Comparison of ENCODE assay signal across 2 worm cellular contexts in the genomic region with DNA sequence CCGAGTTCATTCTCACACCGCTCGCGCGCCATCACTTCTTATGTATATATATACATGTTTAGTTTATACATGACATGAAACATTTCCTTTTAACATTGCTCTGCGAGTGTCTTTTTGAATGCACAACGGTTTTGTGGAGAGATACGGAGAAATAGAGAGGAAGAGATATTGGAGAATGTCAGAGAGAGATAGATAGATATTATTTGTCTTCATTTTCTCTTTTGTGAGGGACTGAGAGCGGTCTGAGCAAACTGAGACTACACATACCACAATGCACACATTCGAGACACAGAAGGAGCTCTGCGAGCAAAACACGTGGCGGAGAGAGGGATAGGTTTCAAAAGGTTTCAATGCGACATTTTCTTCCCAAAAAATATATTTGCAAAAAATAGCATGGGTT.
TF ChIP-seq lines count a peak whose summit lies in the region.

No protein-coding gene starts in this region.

TF ChIP-seq in whole organism, L1 larva, 84 proteins besides CTCF, POLR2A, EP300 and RAD21 (continued from another document):
- TF ChIP-seq ceh-90 (tag; optimal IDR thresholded peaks at IDR 0.05; lab: Kevin White, UChicago) (no peak), egl-13 (tag; optimal IDR thresholded peaks at IDR 0.05; lab: Kevin White, UChicago) (peak; percentile 15), elt-3 (tag; optimal IDR thresholded peaks at IDR 0.05; lab: Kevin White, UChicago) (no peak), fos-1 (tag; optimal IDR thresholded peaks at IDR 0.05; lab: Kevin White, UChicago) (peak; percentile 26), dsc-1 (tag; optimal IDR thresholded peaks at IDR 0.05; lab: Kevin White, UChicago) (peak; percentile 39), lin-35 (GFP tag; optimal IDR thresholded peaks at IDR 0.05; lab: Kevin White, UChicago) (no peak), snu-23 (GFP tag; optimal IDR thresholded peaks at IDR 0.05; lab: Kevin White, UChicago) (no peak), nhr-85 (tag; lab: Kevin White, UChicago) (no peak), rnt-1 (tag; optimal IDR thresholded peaks at IDR 0.05; lab: Kevin White, UChicago) (peak; percentile 6), nhr-71 (tag; optimal IDR thresholded peaks at IDR 0.05; lab: Kevin White, UChicago) (peak; percentile 68), tbx-2 (tag; optimal IDR thresholded peaks at IDR 0.05; lab: Kevin White, UChicago) (peak; percentile 70), ceh-82 (tag; optimal IDR thresholded peaks at IDR 0.05; lab: Kevin White, UChicago) (peak in 2 of 3 experiments; percentile 19 to 60), ceh-8 (GFP tag; optimal IDR thresholded peaks at IDR 0.05; lab: Kevin White, UChicago) (no peak), nhr-84 (tag; optimal IDR thresholded peaks at IDR 0.05; lab: Kevin White, UChicago) (no peak), unc-130 (tag; optimal IDR thresholded peaks at IDR 0.05; lab: Kevin White, UChicago) (no peak), zag-1 (tag; optimal IDR thresholded peaks at IDR 0.05; lab: Kevin White, UChicago) (no peak), efl-3 (GFP tag; optimal IDR thresholded peaks at IDR 0.05; lab: Kevin White, UChicago) (no peak), unc-86 (tag; optimal IDR thresholded peaks at IDR 0.05; lab: Kevin White, UChicago) (no peak), ztf-11 (tag; optimal IDR thresholded peaks at IDR 0.05; lab: Kevin White, UChicago) (no peak), C16A3.4 (tag; optimal IDR thresholded peaks at IDR 0.05; lab: Kevin White, UChicago) (peak; percentile 11), xbp-1 (tag; optimal IDR thresholded peaks at IDR 0.05; lab: Kevin White, UChicago) (peak; percentile 32), skn-1 (tag; optimal IDR thresholded peaks at IDR 0.05; lab: Kevin White, UChicago) (no peak), fkh-4 (tag; optimal IDR thresholded peaks at IDR 0.05; lab: Kevin White, UChicago; ENCODE audit: borderline replicate concordance) (no peak), alr-1 (tag; optimal IDR thresholded peaks at IDR 0.05; lab: Kevin White, UChicago; ENCODE audit: borderline replicate concordance) (no peak), mep-1 (tag; optimal IDR thresholded peaks at IDR 0.05; lab: Kevin White, UChicago) (peak; percentile 35), ama-1 (optimal IDR thresholded peaks at IDR 0.05; lab: Kevin White, UChicago) (no peak), sptf-1 (tag; optimal IDR thresholded peaks at IDR 0.05; lab: Kevin White, UChicago) (no peak), unc-98 (GFP tag; IDR thresholded peaks at IDR 0.05; lab: Robert Waterston, UW) (no peak), lin-13 (GFP tag; optimal IDR thresholded peaks at IDR 0.05; lab: Kevin White, UChicago) (no peak), C04F5.9 (tag; optimal IDR thresholded peaks at IDR 0.05; lab: Kevin White, UChicago) (no peak), snpc-4 (tag; optimal IDR thresholded peaks at IDR 0.05; lab: Kevin White, UChicago) (no peak), swsn-7 (tag; optimal IDR thresholded peaks at IDR 0.05; lab: Kevin White, UChicago) (peak; percentile 6), pqm-1 (tag; optimal IDR thresholded peaks at IDR 0.05; lab: Kevin White, UChicago) (no peak), nhr-77 (tag; optimal IDR thresholded peaks at IDR 0.05; lab: Kevin White, UChicago) (peak; percentile 80), Y116A8C.19 (tag; optimal IDR thresholded peaks at IDR 0.05; lab: Kevin White, UChicago; ENCODE audit: borderline replicate concordance) (no peak), pax-3 (tag; optimal IDR thresholded peaks at IDR 0.05; lab: Kevin White, UChicago) (no peak), unc-30 (tag; optimal IDR thresholded peaks at IDR 0.05; lab: Kevin White, UChicago) (no peak), nhr-11 (tag; optimal IDR thresholded peaks at IDR 0.05; lab: Kevin White, UChicago) (no peak), elt-2 (tag; optimal IDR thresholded peaks at IDR 0.05; lab: Kevin White, UChicago) (no peak), vab-15 (tag; optimal IDR thresholded peaks at IDR 0.05; lab: Kevin White, UChicago) (no peak), C34B4.2 (tag; optimal IDR thresholded peaks at IDR 0.05; lab: Kevin White, UChicago) (no peak), mef-2 (tag; optimal IDR thresholded peaks at IDR 0.05; lab: Kevin White, UChicago) (no peak), nhr-76 (tag; optimal IDR thresholded peaks at IDR 0.05; lab: Kevin White, UChicago) (no peak)

TF ChIP-seq in whole organism, L4 larva, 104 proteins besides CTCF, POLR2A, EP300 and RAD21 (continued from another document):
- TF ChIP-seq mes-2 (tag; optimal IDR thresholded peaks at IDR 0.05; lab: Kevin White, UChicago; ENCODE audit: poor library complexity, severe bottlenecking) (peak; percentile 1), ZK546.5 (tag; optimal IDR thresholded peaks at IDR 0.05; lab: Kevin White, UChicago) (no peak), zip-11 (GFP tag; IDR thresholded peaks at IDR 0.05; lab: Robert Waterston, UW) (no peak), zag-1 (tag; optimal IDR thresholded peaks at IDR 0.05; lab: Kevin White, UChicago) (no peak), dve-1 (tag; optimal IDR thresholded peaks at IDR 0.05; lab: Kevin White, UChicago; ENCODE audit: insufficient read depth) (no peak), nhr-6 (tag; optimal IDR thresholded peaks at IDR 0.05; lab: Kevin White, UChicago) (no peak), lin-15B (tag; optimal IDR thresholded peaks at IDR 0.05; lab: Kevin White, UChicago) (no peak), nhr-41 (GFP tag; IDR thresholded peaks at IDR 0.05; lab: Robert Waterston, UW) (no peak), snpc-1.2 (GFP tag; IDR thresholded peaks at IDR 0.05; lab: Robert Waterston, UW) (no peak), mxl-2 (GFP tag; conservative IDR thresholded peaks at IDR 0.05; lab: Robert Waterston, UW) (no peak), tra-1 (GFP tag; IDR thresholded peaks at IDR 0.05; lab: Robert Waterston, UW) (no peak), rbr-2 (tag; optimal IDR thresholded peaks at IDR 0.05; lab: Kevin White, UChicago) (no peak), tag-97 (GFP tag; IDR thresholded peaks at IDR 0.05; lab: Robert Waterston, UW) (no peak), daf-8 (GFP tag; IDR thresholded peaks at IDR 0.05; lab: Robert Waterston, UW) (no peak)
